Worm (Caenorhabditis elegans): ENCODE results near the gene T26C12.2.

The T26C12.2 gene

ce11 chrIV:3251551-3251950, 14.0 kb downstream of the T26C12.2 start:
- TF ChIP-seq hlh-1 (tag; optimal IDR thresholded peaks at IDR 0.05) (no peak), sem-2 (GFP tag; optimal IDR thresholded peaks at IDR 0.05) (no peak), elt-1 (tag; optimal IDR thresholded peaks at IDR 0.05; ENCODE audit: borderline replicate concordance, insufficient read depth) (no peak), nhr-2 (tag; optimal IDR thresholded peaks at IDR 0.05) (no peak), mab-5 (tag; optimal IDR thresholded peaks at IDR 0.05) (no peak), lin-32 (GFP tag; optimal IDR thresholded peaks at IDR 0.05) (no peak), unc-39 (tag; optimal IDR thresholded peaks at IDR 0.05) (no peak), unc-120 (tag; optimal IDR thresholded peaks at IDR 0.05; ENCODE audit: poor library complexity, severe bottlenecking) (no peak), pha-4 (tag; optimal IDR thresholded peaks at IDR 0.05) (no peak), nhr-28 (tag; optimal IDR thresholded peaks at IDR 0.05) (no peak), ceh-39 (tag; optimal IDR thresholded peaks at IDR 0.05) (no peak), cnd-1 (tag; optimal IDR thresholded peaks at IDR 0.05) (no peak), bed-3 (GFP tag; optimal IDR thresholded peaks at IDR 0.05) (no peak)

- TF ChIP-seq mep-1 (tag; optimal IDR thresholded peaks at IDR 0.05): no peak
- TF ChIP-seq lin-13 (tag; optimal IDR thresholded peaks at IDR 0.05): no peak
- TF ChIP-seq ces-1 (GFP tag; optimal IDR thresholded peaks at IDR 0.05): no peak
- no peak for TF ChIP-seq tbx-8 (GFP tag; optimal IDR thresholded peaks at IDR 0.05)
- no peak for TF ChIP-seq lsy-2 (tag; optimal IDR thresholded peaks at IDR 0.05)
- TF ChIP-seq snpc-4 (tag; optimal IDR thresholded peaks at IDR 0.05): no peak
Observed at ce11 chrIV:3250020-3250419, 15.5 kb downstream of the T26C12.2 start.

ce11 chrIV:3246873-3247272, 18.7 kb downstream of the T26C12.2 start:
- no peak for TF ChIP-seq ztf-11 (tag; optimal IDR thresholded peaks at IDR 0.05)
- no peak for TF ChIP-seq zip-8 (tag; optimal IDR thresholded peaks at IDR 0.05)
- no peak for TF ChIP-seq elt-3 (tag; optimal IDR thresholded peaks at IDR 0.05)
- no peak for TF ChIP-seq flh-1 (GFP tag; optimal IDR thresholded peaks at IDR 0.05)

- TF ChIP-seq elt-3 (tag; optimal IDR thresholded peaks at IDR 0.05): no peak
- TF ChIP-seq mls-2 (tag; optimal IDR thresholded peaks at IDR 0.05): no peak
- no peak for TF ChIP-seq nhr-2 (tag; optimal IDR thresholded peaks at IDR 0.05)
- no peak for TF ChIP-seq snpc-4 (tag; optimal IDR thresholded peaks at IDR 0.05)
- TF ChIP-seq lsy-2 (tag; optimal IDR thresholded peaks at IDR 0.05): no peak
- TF ChIP-seq mep-1 (tag; optimal IDR thresholded peaks at IDR 0.05): no peak
- TF ChIP-seq zip-8 (tag; optimal IDR thresholded peaks at IDR 0.05): no peak
- no peak for TF ChIP-seq ces-1 (GFP tag; optimal IDR thresholded peaks at IDR 0.05)
- TF ChIP-seq M03D4.4 (tag; optimal IDR thresholded peaks at IDR 0.05): no peak
- no peak for TF ChIP-seq hlh-1 (tag; optimal IDR thresholded peaks at IDR 0.05)
- TF ChIP-seq bed-3 (GFP tag; optimal IDR thresholded peaks at IDR 0.05): no peak
- no peak for TF ChIP-seq cnd-1 (tag; optimal IDR thresholded peaks at IDR 0.05)
- no peak for TF ChIP-seq sptf-1 (tag; optimal IDR thresholded peaks at IDR 0.05)
- no peak for TF ChIP-seq ztf-11 (tag; optimal IDR thresholded peaks at IDR 0.05)
- no peak for TF ChIP-seq sem-2 (GFP tag; optimal IDR thresholded peaks at IDR 0.05)
Observed at ce11 chrIV:3234269-3234668, 31.3 kb downstream of the T26C12.2 start.

ce11 chrIV:3233429-3233885, 32.1 kb downstream of the T26C12.2 start:
- no peak for TF ChIP-seq snpc-4 (tag; optimal IDR thresholded peaks at IDR 0.05)
- TF ChIP-seq elt-1 (tag; optimal IDR thresholded peaks at IDR 0.05; ENCODE audit: borderline replicate concordance, insufficient read depth): peak; percentile 32
- TF ChIP-seq unc-62 (GFP tag; optimal IDR thresholded peaks at IDR 0.05): peak; percentile 43
- TF ChIP-seq nhr-28 (tag; optimal IDR thresholded peaks at IDR 0.05): no peak
- TF ChIP-seq unc-120 (tag; optimal IDR thresholded peaks at IDR 0.05; ENCODE audit: poor library complexity, severe bottlenecking): no peak
- peak; percentile 47 for TF ChIP-seq zip-8 (tag; optimal IDR thresholded peaks at IDR 0.05)
- TF ChIP-seq ceh-43 (GFP tag; optimal IDR thresholded peaks at IDR 0.05): no peak
- peak; percentile 86 for TF ChIP-seq hlh-1 (tag; optimal IDR thresholded peaks at IDR 0.05)
- TF ChIP-seq ham-2 (GFP tag; optimal IDR thresholded peaks at IDR 0.05): peak; percentile 86
- no peak for TF ChIP-seq nhr-237 (tag; optimal IDR thresholded peaks at IDR 0.05)
- peak; percentile 26 for TF ChIP-seq lin-13 (tag; optimal IDR thresholded peaks at IDR 0.05)
- no peak for TF ChIP-seq cnd-1 (tag; optimal IDR thresholded peaks at IDR 0.05)
- no peak for TF ChIP-seq bed-3 (GFP tag; optimal IDR thresholded peaks at IDR 0.05)
- peak; percentile 33 for TF ChIP-seq pha-4 (tag; optimal IDR thresholded peaks at IDR 0.05)

Data from whole organism, mixed stage, embryonic.